In genomic region chr3L:12163693-12164092, dm6 we compare ENCODE assay signal across 1 fruit fly cellular context.
TF ChIP-seq lines count a peak whose summit lies in the region.

Gene CG9760, minus strand, starts transcription at chr3L:12163735.

TF ChIP-seq in whole organism, embryonic, 481 proteins besides CTCF, POLR2A, EP300 and RAD21 (continued from another document):
- TF ChIP-seq cad (GFP tag; optimal IDR thresholded peaks at IDR 0.05; lab: Kevin White, UChicago) (no peak), gsb-n (tag; optimal IDR thresholded peaks at IDR 0.05; lab: Kevin White, UChicago) (no peak), pros (GFP tag; optimal IDR thresholded peaks at IDR 0.05; lab: Kevin White, UChicago) (no peak), CG5953 (GFP tag; IDR thresholded peaks at IDR 0.05; lab: Robert Waterston, UW) (peak; percentile 44; the same call in 1 of the 2 replicates), CG4820 (GFP tag; optimal IDR thresholded peaks at IDR 0.05; lab: Kevin White, UChicago) (no peak), CG12299 (tag; optimal IDR thresholded peaks at IDR 0.05; lab: Kevin White, UChicago) (no peak), CG10209 (GFP tag; optimal IDR thresholded peaks at IDR 0.05; lab: Kevin White, UChicago) (no peak), pnt (GFP tag; optimal IDR thresholded peaks at IDR 0.05; lab: Kevin White, UChicago) (peak; percentile 2), CG7963 (GFP tag; IDR thresholded peaks at IDR 0.05; lab: Robert Waterston, UW; ENCODE audit: partially characterized antibody) (no peak), lab (GFP tag; optimal IDR thresholded peaks at IDR 0.05; lab: Kevin White, UChicago) (no peak), CG3281 (GFP tag; optimal IDR thresholded peaks at IDR 0.05; lab: Kevin White, UChicago) (no peak), Deaf1 (tag; optimal IDR thresholded peaks at IDR 0.05; lab: Kevin White, UChicago) (peak; percentile 49), Atf-2 (GFP tag; optimal IDR thresholded peaks at IDR 0.05; lab: Kevin White, UChicago) (no peak), chinmo (GFP tag; IDR thresholded peaks at IDR 0.05; lab: Robert Waterston, UW; ENCODE audit: partially characterized antibody) (no peak), ranshi (GFP tag; IDR thresholded peaks at IDR 0.05; lab: Robert Waterston, UW) (0 out of 2 replicates have a peak, but pooled peaks have one; percentile 7), Dfd (GFP tag; optimal IDR thresholded peaks at IDR 0.05; lab: Kevin White, UChicago) (no peak), CG30403 (GFP tag; optimal IDR thresholded peaks at IDR 0.05; lab: Kevin White, UChicago) (no peak), prd (optimal IDR thresholded peaks at IDR 0.05; lab: Kevin White, UChicago) (no peak), prd (GFP tag; IDR thresholded peaks at IDR 0.05; lab: Robert Waterston, UW) (no peak), CG9932 (GFP tag; IDR thresholded peaks at IDR 0.05; lab: Robert Waterston, UW) (no peak), vvl (GFP tag; IDR thresholded peaks at IDR 0.05; lab: Robert Waterston, UW) (peak; percentile 31; the same call in 1 of the 2 replicates), CG15479 (GFP tag; optimal IDR thresholded peaks at IDR 0.05; lab: Kevin White, UChicago) (no peak), ro (GFP tag; IDR thresholded peaks at IDR 0.05; lab: Robert Waterston, UW) (no peak), gro (GFP tag; optimal IDR thresholded peaks at IDR 0.05; lab: Kevin White, UChicago) (no peak), CG11504 (tag; optimal IDR thresholded peaks at IDR 0.05; lab: Kevin White, UChicago) (no peak), gsb (GFP tag; IDR thresholded peaks at IDR 0.05; lab: Robert Waterston, UW) (no peak), bigmax (GFP tag; optimal IDR thresholded peaks at IDR 0.05; lab: Kevin White, UChicago) (no peak), CG7839 (tag; optimal IDR thresholded peaks at IDR 0.05; lab: Kevin White, UChicago) (no peak), en (GFP tag; optimal IDR thresholded peaks at IDR 0.05; lab: Kevin White, UChicago) (no peak), bbx (GFP tag; IDR thresholded peaks at IDR 0.05; lab: Robert Waterston, UW; ENCODE audit: partially characterized antibody) (no peak), ci (GFP tag; IDR thresholded peaks at IDR 0.05; lab: Robert Waterston, UW) (peak; percentile 67), HmgD (GFP tag; optimal IDR thresholded peaks at IDR 0.05; lab: Kevin White, UChicago) (no peak), CG4328 (GFP tag; optimal IDR thresholded peaks at IDR 0.05; lab: Kevin White, UChicago) (no peak), HLH3B (GFP tag; IDR thresholded peaks at IDR 0.05; lab: Robert Waterston, UW) (0 out of 2 replicates have a peak, but pooled peaks have one; percentile 39), pita (GFP tag; optimal IDR thresholded peaks at IDR 0.05; lab: Kevin White, UChicago) (no peak), tap (tag; optimal IDR thresholded peaks at IDR 0.05; lab: Kevin White, UChicago) (no peak), inv (GFP tag; IDR thresholded peaks at IDR 0.05; lab: Robert Waterston, UW; ENCODE audit: partially characterized antibody) (no peak), CG12942 (GFP tag; optimal IDR thresholded peaks at IDR 0.05; lab: Kevin White, UChicago) (no peak), CG6272 (GFP tag; IDR thresholded peaks at IDR 0.05; lab: Robert Waterston, UW) (no peak), CG2129 (GFP tag; IDR thresholded peaks at IDR 0.05; lab: Robert Waterston, UW; ENCODE audit: partially characterized antibody) (no peak)
